Fruit fly (Drosophila melanogaster) whole organism, pupa: ENCODE data around the gene CG1662.

Experiments used
- CG12605 ChIP-seq: fragments of 200-800 bp; sonication (Bioruptor generic); IDR thresholded peaks from 2 replicates; pipeline ENCODE4 v1.3.6; 2022; ENCODE audit warnings: missing biosample characterization, missing genetic modification characterization
- CG17806 ChIP-seq: fragments of 200-800 bp; sonication (Bioruptor generic); optimal IDR thresholded peaks from 2 replicates; lab custom pipeline; 2018; ENCODE audit warnings: missing biosample characterization, mild to moderate bottlenecking, missing genetic modification characterization, moderate library complexity
- CG34367 ChIP-seq: fragments of 200-800 bp; sonication (Bioruptor generic); optimal IDR thresholded peaks from 2 replicates; lab custom pipeline; 2018; ENCODE audit warnings: missing biosample characterization, mild to moderate bottlenecking, missing genetic modification characterization
- CG8159 ChIP-seq: fragments of 200-800 bp; sonication (Bioruptor generic); optimal IDR thresholded peaks from 3 replicates; lab custom pipeline; 2018; ENCODE audit warnings: missing biosample characterization, mild to moderate bottlenecking, missing genetic modification characterization, moderate library complexity
- CG9948 ChIP-seq: fragments of 200-800 bp; sonication (Bioruptor generic); optimal IDR thresholded peaks from 2 replicates; lab custom pipeline; 2018; ENCODE audit warnings: missing biosample characterization, mild to moderate bottlenecking, missing genetic modification characterization, moderate library complexity
- D1 ChIP-seq: fragments of 200-800 bp; sonication (Bioruptor generic); optimal IDR thresholded peaks from 2 replicates; lab custom pipeline; 2018; ENCODE audit warnings: missing biosample characterization, mild to moderate bottlenecking, missing genetic modification characterization, moderate library complexity
- EcR ChIP-seq: fragments of 200-800 bp; sonication (Bioruptor generic); optimal IDR thresholded peaks from 3 replicates; lab custom pipeline; 2019; ENCODE audit warnings: missing biosample characterization, missing genetic modification characterization, mild to moderate bottlenecking, moderate library complexity, missing genetic modification reagents
- Snoo ChIP-seq: fragments of 200-800 bp; sonication (Bioruptor generic); optimal IDR thresholded peaks from 3 replicates; lab custom pipeline; 2017; ENCODE audit warnings: missing biosample characterization, mild to moderate bottlenecking, missing genetic modification characterization, inconsistent platforms
- fd96Ca ChIP-seq: fragments of 200-800 bp; sonication (Bioruptor generic); IDR thresholded peaks from 3 replicates; pipeline ENCODE4 v1.3.6; 2022; ENCODE audit warnings: missing biosample characterization, missing genetic modification characterization
- gl ChIP-seq: fragments of 200-800 bp; sonication (Bioruptor generic); optimal IDR thresholded peaks from 2 replicates; lab custom pipeline; 2018; ENCODE audit warnings: missing biosample characterization, mild to moderate bottlenecking, missing genetic modification characterization
- rn ChIP-seq: fragments of 200-800 bp; sonication (Bioruptor generic); IDR thresholded peaks from 2 replicates; pipeline ENCODE4 v1.3.6; 2022; ENCODE audit warnings: missing biosample characterization, missing genetic modification characterization

DNA sequence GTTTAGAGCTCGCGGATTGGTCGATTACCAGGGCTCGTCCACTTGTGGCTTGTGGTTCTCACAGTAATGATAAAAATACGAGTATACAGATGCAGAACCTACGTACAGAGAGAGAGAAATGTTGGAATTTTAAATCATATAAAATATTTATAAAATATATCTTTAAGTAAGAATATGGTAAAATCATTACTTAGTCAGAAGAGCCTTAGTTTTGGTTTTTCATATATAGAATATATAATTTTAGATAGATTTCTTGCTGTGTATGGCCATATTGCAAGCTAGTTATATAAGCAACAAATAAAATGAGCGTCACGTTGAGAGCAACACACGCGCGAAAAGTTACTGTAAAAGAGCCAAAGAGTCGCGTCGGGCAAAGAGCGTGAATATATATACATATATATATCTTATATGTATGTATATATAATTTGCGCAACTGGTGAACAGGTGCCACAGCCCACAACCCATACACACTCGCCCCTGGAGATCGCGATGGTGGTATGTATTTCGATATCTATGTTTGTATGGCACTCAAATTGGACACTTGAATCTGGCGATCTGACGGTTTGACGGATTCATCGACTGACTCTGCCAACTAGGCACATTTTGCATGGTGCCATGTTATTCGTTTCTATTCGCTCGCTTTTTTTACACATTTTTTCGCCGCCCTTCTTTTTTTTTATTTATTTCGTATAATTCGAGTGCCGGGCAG, 3.3 kb downstream of the CG1662 start:
- peak; percentile 86 for TF ChIP-seq CG12605 (GFP tag; lab: Robert Waterston, UW)
- peak; percentile 73 for TF ChIP-seq CG17806 (tag; lab: Kevin White, UChicago)
- peak; percentile 78 for TF ChIP-seq CG8159 (tag; lab: Kevin White, UChicago)
- peak; percentile 44 for TF ChIP-seq CG34367
- TF ChIP-seq rn = peak; percentile 53
- peak; percentile 9 for TF ChIP-seq EcR (GFP tag; lab: Kevin White, UChicago)
- no peak for TF ChIP-seq gl
- TF ChIP-seq CG9948 (tag; lab: Kevin White, UChicago) = peak; percentile 64
- no peak for TF ChIP-seq fd96Ca (GFP tag; lab: Robert Waterston, UW)
- peak; percentile 24 for TF ChIP-seq D1
- no peak for TF ChIP-seq Snoo (tag; lab: Kevin White, UChicago)
